Fruit fly (Drosophila melanogaster) whole organism, embryonic: ENCODE data around the gene caz.

ENCODE experiments used
- Aef1 ChIP-seq: fragments of 200-800 bp; sonication (Bioruptor generic); IDR thresholded peaks from 3 replicates; pipeline ENCODE4 v1.3.6; 2022; ENCODE audit warnings: missing biosample characterization, missing genetic modification characterization
- Bdp1 ChIP-seq: fragments of 200-800 bp; sonication (Bioruptor generic); optimal IDR thresholded peaks from 3 replicates; lab custom pipeline; 2016; ENCODE audit warnings: missing biosample characterization, missing genetic modification characterization
- CG10267 ChIP-seq: fragments of 200-800 bp; sonication (Bioruptor generic); optimal IDR thresholded peaks from 2 replicates; lab custom pipeline; 2018; ENCODE audit warnings: missing biosample characterization, mild to moderate bottlenecking, missing genetic modification characterization, moderate library complexity
- CG10366 ChIP-seq: fragments of 200-800 bp; sonication (Bioruptor generic); IDR thresholded peaks from 2 replicates; pipeline ENCODE4 v1.3.6; 2022; ENCODE audit warnings: missing biosample characterization, missing genetic modification characterization
- CG11456 ChIP-seq: fragments of 200-800 bp; sonication (Bioruptor generic); IDR thresholded peaks from 3 replicates; pipeline ENCODE4 v1.3.6; 2022; ENCODE audit warnings: missing biosample characterization, missing genetic modification characterization
- CG11504 ChIP-seq: fragments of 200-800 bp; sonication (Bioruptor generic); optimal IDR thresholded peaks from 3 replicates; lab custom pipeline; 2019; ENCODE audit warnings: missing biosample characterization, mild to moderate bottlenecking, missing genetic modification characterization, moderate library complexity
- CG12744 ChIP-seq: fragments of 200-800 bp; sonication (Bioruptor generic); optimal IDR thresholded peaks from 2 replicates; lab custom pipeline; 2016; ENCODE audit warnings: missing biosample characterization, missing genetic modification characterization
- CG12769 ChIP-seq: fragments of 200-800 bp; sonication (Bioruptor generic); optimal IDR thresholded peaks from 2 replicates; lab custom pipeline; 2019; ENCODE audit warnings: missing biosample characterization, mild to moderate bottlenecking, missing genetic modification characterization, moderate library complexity
- CG14710 ChIP-seq: fragments of 200-800 bp; sonication (Bioruptor generic); optimal IDR thresholded peaks from 3 replicates; lab custom pipeline; 2019; ENCODE audit warnings: missing biosample characterization, mild to moderate bottlenecking, missing genetic modification characterization, moderate library complexity
- CG14860 ChIP-seq: fragments of 200-800 bp; sonication (Bioruptor generic); IDR thresholded peaks from 3 replicates; pipeline ENCODE4 v1.3.6; 2022; ENCODE audit warnings: missing biosample characterization, missing genetic modification characterization; ENCODE audit not compliant: partially characterized antibody
- CG15479 ChIP-seq: fragments of 200-800 bp; sonication (Bioruptor generic); optimal IDR thresholded peaks from 3 replicates; lab custom pipeline; 2019; ENCODE audit warnings: missing biosample characterization, mild to moderate bottlenecking, missing genetic modification characterization, moderate library complexity
- CG15514 ChIP-seq: fragments of 200-800 bp; sonication (Bioruptor generic); optimal IDR thresholded peaks from 3 replicates; lab custom pipeline; 2017; ENCODE audit warnings: missing biosample characterization, missing genetic modification characterization, mild to moderate bottlenecking, moderate library complexity, missing genetic modification reagents
- CG16815 ChIP-seq: fragments of 200-800 bp; sonication (Bioruptor generic); optimal IDR thresholded peaks from 3 replicates; lab custom pipeline; 2017; ENCODE audit warnings: missing biosample characterization, mild to moderate bottlenecking, missing genetic modification characterization
- CG17186 ChIP-seq: fragments of 200-800 bp; sonication (Bioruptor generic); optimal IDR thresholded peaks from 3 replicates; lab custom pipeline; 2017; ENCODE audit warnings: missing biosample characterization, missing genetic modification reagents, missing genetic modification characterization
- CG17328 ChIP-seq: fragments of 200-800 bp; sonication (Bioruptor generic); IDR thresholded peaks from 2 replicates; pipeline ENCODE4 v1.3.6; 2022; ENCODE audit warnings: missing biosample characterization, missing genetic modification characterization
- CG17829 ChIP-seq: fragments of 200-800 bp; optimal IDR thresholded peaks from 2 replicates; lab custom pipeline; 2019; ENCODE audit warnings: missing biosample characterization, mild to moderate bottlenecking, missing genetic modification characterization, moderate library complexity
- CG18011 ChIP-seq: fragments of 200-800 bp; sonication (Bioruptor generic); optimal IDR thresholded peaks from 2 replicates; lab custom pipeline; 2017; ENCODE audit warnings: missing biosample characterization, missing genetic modification characterization, mild to moderate bottlenecking, moderate library complexity, missing genotype
- CG18262 ChIP-seq: fragments of 200-800 bp; optimal IDR thresholded peaks from 3 replicates; lab custom pipeline; 2019; ENCODE audit warnings: missing biosample characterization, mild to moderate bottlenecking, missing genetic modification characterization, moderate library complexity
- CG3407 ChIP-seq: fragments of 200-800 bp; sonication (Bioruptor generic); optimal IDR thresholded peaks from 2 replicates; lab custom pipeline; 2018; ENCODE audit warnings: missing biosample characterization, mild to moderate bottlenecking, missing genetic modification characterization
- CG3995 ChIP-seq: fragments of 200-800 bp; sonication (Bioruptor generic); optimal IDR thresholded peaks from 3 replicates; lab custom pipeline; 2016; ENCODE audit warnings: missing biosample characterization, missing genetic modification characterization
- CG6854 ChIP-seq: fragments of 200-800 bp; sonication (Bioruptor generic); optimal IDR thresholded peaks from 3 replicates; lab custom pipeline; 2017; ENCODE audit warnings: missing biosample characterization, mild to moderate bottlenecking, missing genetic modification characterization
- CG7372 ChIP-seq: fragments of 200-800 bp; sonication (Bioruptor generic); IDR thresholded peaks from 2 replicates; pipeline ENCODE4 v1.3.6; 2022; ENCODE audit warnings: missing biosample characterization, missing genetic modification characterization
- Camta ChIP-seq: fragments of 200-800 bp; sonication (Bioruptor generic); optimal IDR thresholded peaks from 2 replicates; lab custom pipeline; 2016; ENCODE audit warnings: missing biosample characterization, missing genetic modification characterization
- Chrac-16 ChIP-seq: fragments of 200-800 bp; sonication (Bioruptor generic); optimal IDR thresholded peaks from 3 replicates; lab custom pipeline; 2016; ENCODE audit warnings: missing biosample characterization, missing genetic modification characterization
- CoRest ChIP-seq: fragments of 200-800 bp; sonication (Bioruptor generic); optimal IDR thresholded peaks from 3 replicates; lab custom pipeline; 2018; ENCODE audit warnings: missing biosample characterization, mild to moderate bottlenecking, missing genetic modification characterization, moderate library complexity
- GATAe ChIP-seq: fragments of 200-800 bp; sonication (Bioruptor generic); conservative IDR thresholded peaks from 2 replicates; pipeline ENCODE4 v1.3.6; 2022; ENCODE audit warnings: missing biosample characterization, missing genetic modification characterization
- H2.0 ChIP-seq: fragments of 200-800 bp; sonication (Bioruptor generic); IDR thresholded peaks from 2 replicates; pipeline ENCODE4 v1.3.6; 2022; ENCODE audit warnings: missing biosample characterization, missing genetic modification characterization
- HLH3B ChIP-seq: fragments of 200-800 bp; sonication (Bioruptor generic); IDR thresholded peaks from 2 replicates; pipeline ENCODE4 v1.3.6; 2022; ENCODE audit warnings: missing biosample characterization, missing genetic modification characterization
- HLH4C ChIP-seq: fragments of 200-800 bp; sonication (Bioruptor generic); IDR thresholded peaks from 3 replicates; pipeline ENCODE4 v1.3.6; 2022; ENCODE audit warnings: missing biosample characterization, missing genetic modification characterization; ENCODE audit not compliant: partially characterized antibody
- PHDP ChIP-seq: fragments of 200-800 bp; sonication (Bioruptor generic); optimal IDR thresholded peaks from 3 replicates; lab custom pipeline; 2018; ENCODE audit warnings: missing biosample characterization, mild to moderate bottlenecking, missing genetic modification characterization, moderate library complexity
- abd-A ChIP-seq: fragments of 200-800 bp; sonication (Bioruptor generic); optimal IDR thresholded peaks from 3 replicates; lab custom pipeline; 2019; ENCODE audit warnings: missing biosample characterization, mild to moderate bottlenecking, missing genetic modification characterization, moderate library complexity
- ash1 ChIP-seq: fragments of 200-800 bp; sonication (Bioruptor generic); optimal IDR thresholded peaks from 2 replicates; lab custom pipeline; 2018; ENCODE audit warnings: missing biosample characterization, mild to moderate bottlenecking, missing genetic modification characterization
- caup ChIP-seq: fragments of 200-800 bp; sonication (Bioruptor generic); optimal IDR thresholded peaks from 3 replicates; lab custom pipeline; 2017; ENCODE audit warnings: missing biosample characterization, mild to moderate bottlenecking, missing genetic modification characterization, moderate library complexity; ENCODE audit not compliant: severe bottlenecking
- crol ChIP-seq: fragments of 200-800 bp; sonication (Bioruptor generic); IDR thresholded peaks from 2 replicates; pipeline ENCODE4 v1.3.6; 2022; ENCODE audit warnings: missing biosample characterization, missing genetic modification characterization
- emc ChIP-seq: fragments of 200-800 bp; sonication (Bioruptor generic); optimal IDR thresholded peaks from 2 replicates; lab custom pipeline; 2016; ENCODE audit warnings: missing biosample characterization, missing genetic modification characterization
- hb ChIP-seq: fragments of 200-800 bp; sonication (Bioruptor generic); IDR thresholded peaks from 3 replicates; pipeline ENCODE4 v1.3.6; 2022; ENCODE audit warnings: missing biosample characterization, missing genetic modification characterization; ENCODE audit not compliant: partially characterized antibody
- hbn ChIP-seq: fragments of 200-800 bp; sonication (Bioruptor generic); IDR thresholded peaks from 2 replicates; pipeline ENCODE4 v1.3.6; 2022; ENCODE audit warnings: missing biosample characterization, missing genetic modification characterization; ENCODE audit not compliant: partially characterized antibody
- lola ChIP-seq, 3 experiments: fragments of >200 bp in 2 of 3; fragments of 200-800 bp in 1 of 3; sonication (Bioruptor generic) in 1 of 3; optimal IDR thresholded peaks; 2 replicates each; lab custom pipeline; 2017 to 2019; ENCODE audit warnings: missing biosample characterization in 3 of 3, missing genetic modification characterization in 3 of 3, mild to moderate bottlenecking in 1 of 3, moderate library complexity in 1 of 3
- otp ChIP-seq: fragments of 200-800 bp; sonication (Bioruptor generic); IDR thresholded peaks from 3 replicates; pipeline ENCODE4, ENCODE4 v1.3.6; 2022; ENCODE audit warnings: missing biosample characterization, missing genetic modification characterization
- pita ChIP-seq: fragments of 200-800 bp; sonication (Bioruptor generic); optimal IDR thresholded peaks from 2 replicates; lab custom pipeline; 2017; ENCODE audit warnings: missing biosample characterization, mild to moderate bottlenecking, missing genetic modification characterization
- prd ChIP-seq, 3 experiments: fragments of >200 bp in 2 of 3; fragments of 200-800 bp in 1 of 3; sonication (Bioruptor generic) in 1 of 3; optimal IDR thresholded peaks in 2 of 3; IDR thresholded peaks in 1 of 3; 2 replicates in 2 of 3; 3 replicates in 1 of 3; pipeline versions ENCODE4 v1.3.6 to Lab custom; 2017 to 2022; ENCODE audit warnings: missing biosample characterization in 1 of 3, missing genetic modification characterization in 1 of 3
- sd ChIP-seq: fragments of 200-800 bp; sonication (Bioruptor generic); optimal IDR thresholded peaks from 3 replicates; lab custom pipeline; 2018; ENCODE audit warnings: missing biosample characterization, mild to moderate bottlenecking, missing genetic modification characterization, moderate library complexity
- stwl ChIP-seq: fragments of 200-800 bp; sonication (Bioruptor generic); optimal IDR thresholded peaks from 3 replicates; lab custom pipeline; 2018; ENCODE audit warnings: missing biosample characterization, mild to moderate bottlenecking, missing genetic modification characterization, moderate library complexity
- tap ChIP-seq: fragments of 200-800 bp; optimal IDR thresholded peaks from 3 replicates; lab custom pipeline; 2019; ENCODE audit warnings: missing biosample characterization, mild to moderate bottlenecking, missing genetic modification characterization, moderate library complexity
- toy ChIP-seq: fragments of 200-800 bp; sonication (Bioruptor generic); IDR thresholded peaks from 2 replicates; pipeline ENCODE4 v1.3.6; 2022; ENCODE audit warnings: missing biosample characterization, missing genetic modification characterization
- zen ChIP-seq: fragments of 200-800 bp; sonication (Bioruptor generic); optimal IDR thresholded peaks from 3 replicates; lab custom pipeline; 2018; ENCODE audit warnings: missing biosample characterization, mild to moderate bottlenecking, missing genetic modification characterization, moderate library complexity

Gene caz

dm6 chrX:16263415-16263814 lies 25.2 kb upstream of the caz start (continued):
- TF ChIP-seq toy (GFP tag; lab: Robert Waterston, UW) (no peak), CG15479 (GFP tag; lab: Kevin White, UChicago) (no peak), PHDP (tag; lab: Kevin White, UChicago) (peak; percentile 82), CG12769 (tag; lab: Kevin White, UChicago) (peak; percentile 87), CG14860 (GFP tag; lab: Robert Waterston, UW) (no peak)

- no peak for TF ChIP-seq CG17829
- TF ChIP-seq HLH4C (GFP tag; lab: Robert Waterston, UW): no peak
- TF ChIP-seq Camta: no peak
- no peak for TF ChIP-seq Chrac-16 (GFP tag; lab: Kevin White, UChicago)
- TF ChIP-seq caup: no peak
- no peak for TF ChIP-seq CG18262
- TF ChIP-seq CG15514 (GFP tag; lab: Kevin White, UChicago): no peak
- no peak for TF ChIP-seq CG3407 (GFP tag; lab: Kevin White, UChicago)
Measured at dm6 chrX:16266437-16266836, 22.2 kb upstream of the caz start, which contains the start of gene CG12507. Gene CG12507 (minus strand): TSS chrX:16266537.

dm6 chrX:16270795-16271194 lies 17.8 kb upstream of the caz start, which contains the start of gene Mfe2:
Gene Mfe2 (plus strand): TSS chrX:16270951.
- TF ChIP-seq CG11456 (peak; percentile 74; the same call in 2 of the 3 replicates), lola (GFP tag; optimal IDR thresholded peaks at IDR 0.05; lab: Kevin White, UChicago) (no peak), CoRest (tag; lab: Kevin White, UChicago) (peak; percentile 41), HLH3B (no peak), CG11504 (tag; lab: Kevin White, UChicago) (no peak), hbn (GFP tag; lab: Robert Waterston, UW) (no peak), pita (GFP tag; lab: Kevin White, UChicago) (peak; percentile 91), CG14710 (tag; lab: Kevin White, UChicago) (peak; percentile 72), CG6854 (no peak), CG3995 (peak; percentile 37), crol (GFP tag; lab: Robert Waterston, UW) (no peak), CG10267 (tag; lab: Kevin White, UChicago) (peak; percentile 98), tap (tag; lab: Kevin White, UChicago) (no peak), zen (tag; lab: Kevin White, UChicago) (peak; percentile 44), ash1 (GFP tag; lab: Kevin White, UChicago) (no peak), stwl (tag; lab: Kevin White, UChicago) (peak; percentile 68), CG7372 (GFP tag; lab: Robert Waterston, UW) (no peak), abd-A (tag; lab: Kevin White, UChicago) (no peak), CG10366 (GFP tag; lab: Robert Waterston, UW) (no peak), CG12744 (GFP tag; lab: Kevin White, UChicago) (peak; percentile 54), prd (optimal IDR thresholded peaks at IDR 0.05; lab: Kevin White, UChicago) (no peak), prd (GFP tag; IDR thresholded peaks at IDR 0.05; lab: Robert Waterston, UW) (peak; percentile 41; the same call in 1 of the 3 replicates), emc (GFP tag; lab: Kevin White, UChicago) (peak; percentile 1), hb (GFP tag; lab: Robert Waterston, UW) (no peak), Aef1 (no peak), CG17186 (peak; percentile 64), CG18011 (GFP tag; lab: Kevin White, UChicago) (no peak), CG16815 (GFP tag; lab: Kevin White, UChicago) (peak; percentile 26), CG17328 (no peak), Bdp1 (GFP tag; lab: Kevin White, UChicago) (no peak), GATAe (GFP tag; lab: Robert Waterston, UW) (no peak), H2.0 (GFP tag; lab: Robert Waterston, UW) (no peak), otp (GFP tag; lab: Robert Waterston, UW) (no peak), sd (tag; lab: Kevin White, UChicago) (no peak)
